Worm (Caenorhabditis elegans) whole organism, L4 larva: ENCODE results near the gene acs-6.
A peak's percentile ranks its signal among the peaks of the same experiment; 100 is the strongest.

Experiments used
- D1046.2 ChIP-seq: fragments of 200-800 bp; sonication (Bioruptor generic); IDR thresholded peaks from 2 replicates; pipeline ENCODE4 v1.3.6; 2022; ENCODE audit warnings: missing genetic modification characterization, missing compliant biosample characterization
- F26F4.8 ChIP-seq: fragments of 200-800 bp; sonication (Bioruptor generic); conservative IDR thresholded peaks from 2 replicates; pipeline ENCODE4 v1.3.6; 2022; ENCODE audit warnings: missing genetic modification characterization, missing compliant biosample characterization
- F37D6.2 ChIP-seq: sonication (generic microtip); optimal IDR thresholded peaks from 2 replicates; lab custom pipeline; 2016; ENCODE audit warnings: mild to moderate bottlenecking, missing genetic modification characterization, missing compliant biosample characterization
- F44E2.7 ChIP-seq: fragments of 200-800 bp; sonication (Bioruptor generic); IDR thresholded peaks from 2 replicates; pipeline ENCODE4 v2.1.2; 2022; ENCODE audit warnings: missing genetic modification characterization, missing compliant biosample characterization
- R02D3.7 ChIP-seq: fragments of 150-350 bp; sonication (generic microtip); optimal IDR thresholded peaks from 3 replicates; lab custom pipeline; 2014; ENCODE audit warnings: missing biosample characterization, missing genetic modification characterization
- Y48G9A.11 ChIP-seq: fragments of 200-800 bp; sonication (Bioruptor generic); IDR thresholded peaks from 2 replicates; pipeline ENCODE4 v1.3.6; 2022; ENCODE audit warnings: missing genetic modification reagents, missing genetic modification characterization, missing compliant biosample characterization
- Y5F2A.4 ChIP-seq: fragments of 200-800 bp; sonication (Bioruptor generic); optimal IDR thresholded peaks from 2 replicates; lab custom pipeline; 2018; ENCODE audit warnings: mild to moderate bottlenecking, missing genetic modification characterization, missing compliant biosample characterization
- Y75B8A.6 ChIP-seq: fragments of 200-800 bp; sonication (Bioruptor generic); IDR thresholded peaks from 2 replicates; pipeline ENCODE4 v1.3.6; 2022; ENCODE audit warnings: missing genetic modification reagents, missing genetic modification characterization, missing compliant biosample characterization
- aha-1 ChIP-seq: fragments of 150-350 bp; peaks from one replicate; lab custom pipeline; 2014; ENCODE audit warnings: missing biosample characterization, missing genetic modification characterization
- arid-1 ChIP-seq: fragments of 200-800 bp; sonication (Bioruptor generic); conservative IDR thresholded peaks from 2 replicates; pipeline ENCODE4 v1.3.6; 2022; ENCODE audit warnings: missing genetic modification reagents, missing genetic modification characterization, missing compliant biosample characterization
- ceh-32 ChIP-seq: sonication (generic microtip); optimal IDR thresholded peaks from 2 replicates; lab custom pipeline; 2016; ENCODE audit warnings: mild to moderate bottlenecking, missing genetic modification characterization, missing compliant biosample characterization; ENCODE audit not compliant: poor library complexity
- ceh-82 ChIP-seq: sonication (generic microtip); optimal IDR thresholded peaks from 2 replicates; lab custom pipeline; 2017; ENCODE audit warnings: missing biosample characterization, missing genetic modification characterization
- cey-2 ChIP-seq: sonication (generic microtip); optimal IDR thresholded peaks from 3 replicates; lab custom pipeline; 2017; ENCODE audit warnings: missing genetic modification characterization, mild to moderate bottlenecking, missing compliant biosample characterization, antibody characterized with exemption, borderline replicate concordance; ENCODE audit not compliant: insufficient read depth
- daf-12 ChIP-seq: fragments of 150-350 bp; optimal IDR thresholded peaks from 2 replicates; lab custom pipeline; 2014; ENCODE audit warnings: missing biosample characterization, missing genetic modification reagents, missing genetic modification characterization
- dmd-6 ChIP-seq: fragments of 200-800 bp; sonication (Bioruptor generic); IDR thresholded peaks from 2 replicates; pipeline ENCODE4 v1.3.6; 2022; ENCODE audit warnings: missing genetic modification reagents, missing genetic modification characterization, missing compliant biosample characterization
- dmd-8 ChIP-seq: fragments of 200-800 bp; sonication (Bioruptor generic); IDR thresholded peaks from 2 replicates; pipeline ENCODE4 v1.3.6; 2022; ENCODE audit warnings: missing genetic modification characterization, missing compliant biosample characterization
- dmd-9 ChIP-seq: fragments of 200-800 bp; sonication (Bioruptor generic); IDR thresholded peaks from 2 replicates; pipeline ENCODE4 v1.3.6; 2022; ENCODE audit warnings: missing genetic modification reagents, missing genetic modification characterization, missing compliant biosample characterization
- dpl-1 ChIP-seq: fragments of 150-350 bp; optimal IDR thresholded peaks from 2 replicates; lab custom pipeline; 2014; ENCODE audit warnings: missing biosample characterization, missing genetic modification reagents, missing genetic modification characterization
- duxl-1 ChIP-seq: sonication (generic microtip); optimal IDR thresholded peaks from 2 replicates; lab custom pipeline; 2016; ENCODE audit warnings: mild to moderate bottlenecking, missing genetic modification characterization, moderate library complexity, missing compliant biosample characterization; ENCODE audit not compliant: poor library complexity
- dve-1 ChIP-seq: sonication (generic microtip); optimal IDR thresholded peaks from 2 replicates; lab custom pipeline; 2017; ENCODE audit warnings: antibody characterized with exemption, mild to moderate bottlenecking, missing genetic modification characterization, missing compliant biosample characterization; ENCODE audit not compliant: insufficient read depth
- fos-1 ChIP-seq: fragments of 150-350 bp; optimal IDR thresholded peaks from 2 replicates; lab custom pipeline; 2014; ENCODE audit warnings: missing biosample characterization, missing genetic modification characterization
- gei-8 ChIP-seq: fragments of 200-800 bp; sonication (Bioruptor generic); optimal IDR thresholded peaks from 2 replicates; lab custom pipeline; 2018; ENCODE audit warnings: mild to moderate bottlenecking, missing genetic modification characterization, missing compliant biosample characterization
- hlh-30 ChIP-seq: sonication (generic microtip); optimal IDR thresholded peaks from 2 replicates; lab custom pipeline; 2017; ENCODE audit warnings: antibody characterized with exemption, mild to moderate bottlenecking, missing genetic modification characterization, missing compliant biosample characterization; ENCODE audit not compliant: insufficient read depth
- jun-1 ChIP-seq: fragments of 150-350 bp; optimal IDR thresholded peaks from 2 replicates; lab custom pipeline; 2014; ENCODE audit warnings: missing biosample characterization, missing genetic modification reagents, missing genetic modification characterization
- lin-1 ChIP-seq: fragments of 200-800 bp; sonication (Bioruptor generic); IDR thresholded peaks from 2 replicates; pipeline ENCODE4 v1.3.6; 2022; ENCODE audit warnings: missing genetic modification reagents, missing genetic modification characterization, missing compliant biosample characterization
- lin-13 ChIP-seq: fragments of 150-350 bp; optimal IDR thresholded peaks from 2 replicates; lab custom pipeline; 2014; ENCODE audit warnings: missing biosample characterization, missing genetic modification reagents, missing genetic modification characterization
- lin-15B ChIP-seq: fragments of 150-350 bp; sonication (generic microtip); optimal IDR thresholded peaks from 3 replicates; lab custom pipeline; 2014; ENCODE audit warnings: missing biosample characterization, missing genetic modification characterization
- lin-38 ChIP-seq: fragments of 200-800 bp; sonication (Bioruptor generic); IDR thresholded peaks from 2 replicates; pipeline ENCODE4 v1.3.6; 2022; ENCODE audit warnings: missing genetic modification reagents, missing genetic modification characterization, missing compliant biosample characterization
- lsy-2 ChIP-seq, 2 experiments: fragments of 150-350 bp in 1 of 2; sonication (generic microtip) in 1 of 2; optimal IDR thresholded peaks; 2 replicates each; lab custom pipeline; 2014 to 2017; ENCODE audit warnings: missing biosample characterization in 2 of 2, missing genetic modification characterization in 2 of 2
- mep-1 ChIP-seq: fragments of 150-350 bp; sonication (generic microtip); optimal IDR thresholded peaks from 3 replicates; lab custom pipeline; 2014; ENCODE audit warnings: missing biosample characterization, missing genetic modification characterization
- mxl-3 ChIP-seq: fragments of 200-800 bp; sonication (Bioruptor generic); optimal IDR thresholded peaks from 2 replicates; lab custom pipeline; 2018; ENCODE audit warnings: mild to moderate bottlenecking, missing genetic modification characterization, missing compliant biosample characterization
- nhr-10 ChIP-seq: fragments of 150-350 bp; optimal IDR thresholded peaks from 2 replicates; lab custom pipeline; 2014; ENCODE audit warnings: missing biosample characterization, missing genetic modification characterization
- nhr-11 ChIP-seq: fragments of 150-350 bp; optimal IDR thresholded peaks from 2 replicates; lab custom pipeline; 2014; ENCODE audit warnings: missing biosample characterization, missing genetic modification characterization
- nhr-111 ChIP-seq: fragments of 200-800 bp; sonication (Bioruptor generic); optimal IDR thresholded peaks from 2 replicates; lab custom pipeline; 2018; ENCODE audit warnings: mild to moderate bottlenecking, missing genetic modification characterization, missing compliant biosample characterization
- nhr-237 ChIP-seq: sonication (generic microtip); optimal IDR thresholded peaks from 2 replicates; lab custom pipeline; 2017; ENCODE audit warnings: missing biosample characterization, missing genetic modification characterization
- nhr-41 ChIP-seq: fragments of 200-800 bp; sonication (Bioruptor generic); IDR thresholded peaks from 2 replicates; pipeline ENCODE4 v1.3.6; 2022; ENCODE audit warnings: missing genetic modification reagents, missing genetic modification characterization, missing compliant biosample characterization
- nhr-6 ChIP-seq: fragments of 150-350 bp; optimal IDR thresholded peaks from 2 replicates; lab custom pipeline; 2014; ENCODE audit warnings: missing biosample characterization, missing genetic modification characterization
- nhr-77 ChIP-seq: fragments of 150-350 bp; optimal IDR thresholded peaks from 2 replicates; lab custom pipeline; 2014; ENCODE audit warnings: missing biosample characterization, missing genetic modification characterization
- pha-4 ChIP-seq, 2 experiments: fragments of 150-350 bp in 1 of 2; fragments of 200-800 bp in 1 of 2; sonication (Bioruptor generic) in 1 of 2; IDR thresholded peaks in 1 of 2; optimal IDR thresholded peaks in 1 of 2; 2 replicates each; pipeline versions ENCODE4 v1.3.6 to Lab custom; 2014 to 2022; ENCODE audit warnings: missing genetic modification characterization in 2 of 2, missing genetic modification reagents in 2 of 2, missing biosample characterization in 1 of 2, missing compliant biosample characterization in 1 of 2
- php-3 ChIP-seq: fragments of 200-800 bp; sonication (Bioruptor generic); IDR thresholded peaks from 2 replicates; pipeline ENCODE4 v1.3.6; 2022; ENCODE audit warnings: missing genetic modification reagents, missing genetic modification characterization, missing compliant biosample characterization
- pqm-1 ChIP-seq: sonication (generic microtip); optimal IDR thresholded peaks from 2 replicates; lab custom pipeline; 2017; ENCODE audit warnings: missing biosample characterization, missing genetic modification characterization
- rbr-2 ChIP-seq: sonication (generic microtip); optimal IDR thresholded peaks from 2 replicates; lab custom pipeline; 2016; ENCODE audit warnings: missing genotype, missing genetic modification characterization, missing compliant biosample characterization
- saeg-2 ChIP-seq: fragments of 200-800 bp; sonication (Bioruptor generic); IDR thresholded peaks from 2 replicates; pipeline ENCODE4 v1.3.6; 2022; ENCODE audit warnings: missing genetic modification reagents, missing genetic modification characterization, missing compliant biosample characterization
- sdz-12 ChIP-seq: fragments of 200-800 bp; sonication (Bioruptor generic); optimal IDR thresholded peaks from 2 replicates; lab custom pipeline; 2018; ENCODE audit warnings: mild to moderate bottlenecking, missing genetic modification characterization, missing compliant biosample characterization
- snpc-4 ChIP-seq: fragments of 150-350 bp; optimal IDR thresholded peaks from 2 replicates; lab custom pipeline; 2014; ENCODE audit warnings: missing biosample characterization, missing genetic modification characterization
- spr-3 ChIP-seq: fragments of 200-800 bp; sonication (Bioruptor generic); optimal IDR thresholded peaks from 2 replicates; lab custom pipeline; 2018; ENCODE audit warnings: mild to moderate bottlenecking, missing genetic modification characterization, missing compliant biosample characterization
- unc-130 ChIP-seq: sonication (generic microtip); optimal IDR thresholded peaks from 2 replicates; lab custom pipeline; 2016; ENCODE audit warnings: missing genetic modification reagents, missing genetic modification characterization, missing compliant biosample characterization
- zip-11 ChIP-seq: fragments of 200-800 bp; sonication (Bioruptor generic); IDR thresholded peaks from 2 replicates; pipeline ENCODE4 v1.3.6; 2022; ENCODE audit warnings: missing genetic modification characterization, missing compliant biosample characterization
- zip-2 ChIP-seq: fragments of 150-350 bp; optimal IDR thresholded peaks from 2 replicates; lab custom pipeline; 2014; ENCODE audit warnings: missing biosample characterization, missing genetic modification characterization
- ztf-11 ChIP-seq: fragments of 150-350 bp; optimal IDR thresholded peaks from 2 replicates; lab custom pipeline; 2014; ENCODE audit warnings: missing biosample characterization, missing genetic modification characterization
- ztf-7 ChIP-seq: fragments of 150-350 bp; optimal IDR thresholded peaks from 2 replicates; lab custom pipeline; 2014; ENCODE audit warnings: missing biosample characterization, missing genetic modification characterization

The acs-6 gene

ce11 chrII:7059274-7059757 is 2.5 kb upstream of the acs-6 start (continued):
- TF ChIP-seq R02D3.7 (tag; lab: Kevin White, UChicago) (no peak), cey-2 (peak; percentile 67), sdz-12 (no peak), dmd-6 (GFP tag; lab: Robert Waterston, UW) (peak; percentile 84), lin-38 (peak; percentile 11; the same call in 1 of the 2 replicates), lin-13 (GFP tag; lab: Kevin White, UChicago) (no peak), gei-8 (GFP tag; lab: Kevin White, UChicago) (no peak), pqm-1 (peak; percentile 57), dmd-9 (no peak), pha-4 (GFP tag; IDR thresholded peaks at IDR 0.05; lab: Robert Waterston, UW) (no peak), pha-4 (tag; optimal IDR thresholded peaks at IDR 0.05; lab: Kevin White, UChicago) (no peak), daf-12 (tag; lab: Kevin White, UChicago) (no peak), dve-1 (tag; lab: Kevin White, UChicago) (peak; percentile 69), duxl-1 (tag; lab: Kevin White, UChicago) (no peak), snpc-4 (tag; lab: Kevin White, UChicago) (no peak), Y5F2A.4 (GFP tag; lab: Kevin White, UChicago) (no peak), F37D6.2 (tag; lab: Kevin White, UChicago) (no peak), fos-1 (tag; lab: Kevin White, UChicago) (no peak), nhr-6 (no peak), rbr-2 (no peak), D1046.2 (GFP tag; lab: Robert Waterston, UW) (no peak), F44E2.7 (GFP tag; lab: Robert Waterston, UW) (no peak), Y48G9A.11 (GFP tag; lab: Robert Waterston, UW) (no peak), nhr-41 (no peak), zip-2 (tag; lab: Kevin White, UChicago) (no peak), ztf-7 (tag; lab: Kevin White, UChicago) (no peak), ceh-82 (tag; lab: Kevin White, UChicago) (no peak), dmd-8 (GFP tag; lab: Robert Waterston, UW) (no peak), mxl-3 (GFP tag; lab: Kevin White, UChicago) (peak; percentile 94), zip-11 (GFP tag; lab: Robert Waterston, UW) (no peak), mep-1 (tag; lab: Kevin White, UChicago) (peak; percentile 53), nhr-111 (GFP tag; lab: Kevin White, UChicago) (no peak), nhr-77 (tag; lab: Kevin White, UChicago) (peak; percentile 34), aha-1 (tag; lab: Kevin White, UChicago) (peak; percentile 80), saeg-2 (no peak), unc-130 (GFP tag; lab: Kevin White, UChicago) (no peak), php-3 (GFP tag; lab: Robert Waterston, UW) (peak; percentile 51), nhr-237 (no peak), Y75B8A.6 (GFP tag; lab: Robert Waterston, UW) (0 out of 2 replicates have a peak, but pooled peaks have one; percentile 82), lin-15B (tag; lab: Kevin White, UChicago) (no peak), F26F4.8 (no peak), nhr-10 (tag; lab: Kevin White, UChicago) (no peak), dpl-1 (no peak), spr-3 (GFP tag; lab: Kevin White, UChicago) (no peak), lin-1 (peak; percentile 42; the same call in 1 of the 2 replicates), arid-1 (GFP tag; lab: Robert Waterston, UW) (0 out of 2 replicates have a peak, but pooled peaks have one; percentile 51), ceh-32 (tag; lab: Kevin White, UChicago) (no peak), nhr-11 (tag; lab: Kevin White, UChicago) (no peak), lsy-2 (tag; optimal IDR thresholded peaks at IDR 0.05; lab: Kevin White, UChicago) (peak in 1 of 2 experiments; percentile 55), ztf-11 (tag; lab: Kevin White, UChicago) (no peak), hlh-30 (tag; lab: Kevin White, UChicago) (peak; percentile 85), jun-1 (tag; lab: Kevin White, UChicago) (no peak)
